Fruit fly (Drosophila melanogaster) whole organism, adult: Measurements from ENCODE around the gene lectin-29Ca.

ENCODE experiments used
- CG11617 ChIP-seq: fragments of 200-800 bp; sonication (Bioruptor generic); optimal IDR thresholded peaks from 2 replicates; lab custom pipeline; 2017; ENCODE audit warnings: mild to moderate bottlenecking, missing biosample characterization, missing genetic modification reagents, missing genetic modification characterization
- CG12768 ChIP-seq: fragments of 200-800 bp; sonication (Bioruptor generic); optimal IDR thresholded peaks from 2 replicates; lab custom pipeline; 2017; ENCODE audit warnings: missing biosample characterization, missing genetic modification characterization, mild to moderate bottlenecking, moderate library complexity, missing genetic modification reagents
- CG14711 ChIP-seq: fragments of 200-800 bp; sonication (Bioruptor generic); optimal IDR thresholded peaks from 2 replicates; lab custom pipeline; 2018; ENCODE audit warnings: missing biosample characterization, mild to moderate bottlenecking, missing genetic modification characterization, moderate library complexity
- CG1620 ChIP-seq: fragments of 200-800 bp; sonication (Bioruptor generic); optimal IDR thresholded peaks from 2 replicates; lab custom pipeline; 2016; ENCODE audit warnings: missing biosample characterization, missing genetic modification characterization
- CG33017 ChIP-seq: fragments of 200-800 bp; sonication (Bioruptor generic); optimal IDR thresholded peaks from 2 replicates; lab custom pipeline; 2018; ENCODE audit warnings: missing biosample characterization, mild to moderate bottlenecking, missing genetic modification characterization, moderate library complexity
- CG5204 ChIP-seq: fragments of 200-800 bp; sonication (Bioruptor generic); optimal IDR thresholded peaks from 2 replicates; lab custom pipeline; 2016; ENCODE audit warnings: missing biosample characterization, missing genetic modification characterization
- CG7045 ChIP-seq: fragments of 200-800 bp; sonication (Bioruptor generic); optimal IDR thresholded peaks from 2 replicates; lab custom pipeline; 2017; ENCODE audit warnings: missing biosample characterization, mild to moderate bottlenecking, missing genetic modification characterization
- CG7101 ChIP-seq: fragments of 200-800 bp; sonication (Bioruptor generic); optimal IDR thresholded peaks from 2 replicates; lab custom pipeline; 2018; ENCODE audit warnings: missing biosample characterization, mild to moderate bottlenecking, missing genetic modification characterization, moderate library complexity
- Clk ChIP-seq: fragments of 200-800 bp; sonication (Bioruptor generic); optimal IDR thresholded peaks from 2 replicates; lab custom pipeline; 2017; ENCODE audit warnings: missing biosample characterization, missing genetic modification characterization
- Crg-1 ChIP-seq: fragments of 200-800 bp; sonication (Bioruptor generic); optimal IDR thresholded peaks from 2 replicates; lab custom pipeline; 2016; ENCODE audit warnings: missing biosample characterization, missing genetic modification characterization
- Hr96 ChIP-seq: fragments of 200-800 bp; sonication (Bioruptor generic); optimal IDR thresholded peaks from 2 replicates; lab custom pipeline; 2016; ENCODE audit warnings: missing biosample characterization, missing genetic modification characterization
- Mnt ChIP-seq: fragments of 200-800 bp; sonication (Bioruptor generic); optimal IDR thresholded peaks from 2 replicates; lab custom pipeline; 2016; ENCODE audit warnings: missing biosample characterization, mild to moderate bottlenecking, missing genetic modification characterization
- bab1 ChIP-seq: fragments of 200-800 bp; sonication (Bioruptor generic); optimal IDR thresholded peaks from 3 replicates; lab custom pipeline; 2019; ENCODE audit warnings: missing biosample characterization, mild to moderate bottlenecking, missing genetic modification characterization, moderate library complexity
- cic ChIP-seq: fragments of 200-800 bp; sonication (Bioruptor generic); optimal IDR thresholded peaks from 2 replicates; lab custom pipeline; 2017; ENCODE audit warnings: missing biosample characterization, mild to moderate bottlenecking, missing genetic modification characterization, moderate library complexity
- cnc ChIP-seq, 2 experiments: fragments of >200 bp; optimal IDR thresholded peaks; 2 replicates each; lab custom pipeline; 2017
- kay ChIP-seq: fragments of 200-800 bp; sonication (Bioruptor generic); peaks from one replicate; lab custom pipeline; 2016; ENCODE audit warnings: missing biosample characterization, missing genetic modification characterization, borderline replicate concordance
- ovo ChIP-seq: fragments of 200-800 bp; sonication (Bioruptor generic); optimal IDR thresholded peaks from 2 replicates; lab custom pipeline; 2016; ENCODE audit warnings: missing biosample characterization, missing genetic modification characterization
- pad ChIP-seq: fragments of 200-800 bp; sonication (Bioruptor generic); optimal IDR thresholded peaks from 3 replicates; lab custom pipeline; 2017; ENCODE audit warnings: missing biosample characterization, missing genetic modification characterization, mild to moderate bottlenecking, moderate library complexity, missing genetic modification reagents
- tj ChIP-seq: fragments of 200-800 bp; sonication (Bioruptor generic); optimal IDR thresholded peaks from 3 replicates; lab custom pipeline; 2017; ENCODE audit warnings: missing biosample characterization, mild to moderate bottlenecking, missing genetic modification characterization, moderate library complexity
- toe ChIP-seq: fragments of 200-800 bp; sonication (Bioruptor generic); optimal IDR thresholded peaks from 2 replicates; lab custom pipeline; 2016; ENCODE audit warnings: missing biosample characterization, missing genetic modification characterization

lectin-29Ca gene

dm6 chr2L:8394180-8394579 is at the start of gene lectin-29Ca:
lectin-29Ca (minus strand) TSS chr2L:8394280.
- TF ChIP-seq Crg-1 (GFP tag; lab: Kevin White, UChicago) (no peak), cnc (optimal IDR thresholded peaks at IDR 0.05; lab: Kevin White, UChicago) (no peak), CG14711 (tag; lab: Kevin White, UChicago) (no peak), cic (GFP tag; lab: Kevin White, UChicago) (no peak), CG1620 (GFP tag; lab: Kevin White, UChicago) (no peak), tj (no peak), kay (GFP tag; lab: Kevin White, UChicago) (no peak), CG7045 (GFP tag; lab: Kevin White, UChicago) (no peak), Clk (GFP tag; lab: Kevin White, UChicago) (no peak), CG33017 (tag; lab: Kevin White, UChicago) (no peak), CG7101 (no peak), CG5204 (GFP tag; lab: Kevin White, UChicago) (no peak), ovo (GFP tag; lab: Kevin White, UChicago) (no peak)

dm6 chr2L:8442147-8442546 is 48.1 kb upstream of the lectin-29Ca start, which contains the start of gene CG31897:
CG31897 (plus strand) TSS chr2L:8442447.
- no peak for TF ChIP-seq CG1620 (GFP tag; lab: Kevin White, UChicago)
- no peak for TF ChIP-seq Hr96 (GFP tag; lab: Kevin White, UChicago)
- no peak for TF ChIP-seq CG14711 (tag; lab: Kevin White, UChicago)
- TF ChIP-seq toe (GFP tag; lab: Kevin White, UChicago): no peak
- TF ChIP-seq ovo (GFP tag; lab: Kevin White, UChicago): no peak
- no peak for TF ChIP-seq CG11617 (GFP tag; lab: Kevin White, UChicago)
- TF ChIP-seq Mnt (GFP tag; lab: Kevin White, UChicago): no peak
- TF ChIP-seq bab1 (GFP tag; lab: Kevin White, UChicago): no peak
- TF ChIP-seq CG33017 (tag; lab: Kevin White, UChicago): no peak
- no peak for TF ChIP-seq cnc (optimal IDR thresholded peaks at IDR 0.05; lab: Kevin White, UChicago)
- TF ChIP-seq kay (GFP tag; lab: Kevin White, UChicago): no peak
- TF ChIP-seq CG5204 (GFP tag; lab: Kevin White, UChicago): no peak
- no peak for TF ChIP-seq CG7101
- no peak for TF ChIP-seq pad (GFP tag; lab: Kevin White, UChicago)

- TF ChIP-seq CG14711 (tag; lab: Kevin White, UChicago) (peak; percentile 16), CG33017 (tag; lab: Kevin White, UChicago) (no peak), Hr96 (GFP tag; lab: Kevin White, UChicago) (no peak), bab1 (GFP tag; lab: Kevin White, UChicago) (peak; percentile 31), cic (GFP tag; lab: Kevin White, UChicago) (no peak), CG11617 (GFP tag; lab: Kevin White, UChicago) (no peak), cnc (optimal IDR thresholded peaks at IDR 0.05; lab: Kevin White, UChicago) (no peak), pad (GFP tag; lab: Kevin White, UChicago) (peak; percentile 10), Clk (GFP tag; lab: Kevin White, UChicago) (no peak), kay (GFP tag; lab: Kevin White, UChicago) (peak; percentile 94), CG1620 (GFP tag; lab: Kevin White, UChicago) (peak; percentile 42)
Observed at dm6 chr2L:8438052-8438451, 44.0 kb upstream of the lectin-29Ca start, which contains the start of gene mus201. mus201 (plus strand) TSS chr2L:8438169.

DNA sequence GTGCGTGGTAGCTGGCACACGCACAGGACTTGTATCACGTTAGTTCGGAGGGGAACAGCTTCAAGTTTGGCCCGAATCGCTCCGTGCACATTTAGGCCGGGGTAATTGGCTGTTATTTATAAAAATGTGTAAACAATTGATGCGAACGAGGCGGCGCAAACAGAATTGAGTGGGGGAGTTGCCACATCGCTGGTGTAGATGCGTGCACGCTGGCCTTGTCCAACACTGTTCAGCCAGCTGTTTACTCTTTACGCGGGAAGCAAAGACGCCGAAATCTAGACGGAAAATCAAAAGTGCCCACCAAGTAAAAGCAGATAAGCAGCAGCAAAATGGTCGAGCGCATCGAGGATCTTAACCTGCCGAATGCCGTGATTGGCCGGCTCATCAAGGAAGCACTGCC is 43.1 kb upstream of the lectin-29Ca start, which contains the start of the genes D12 and Chrac-14:
Gene D12 (minus strand): TSS at position 190 of the 400 bp plus-strand sequence.
Gene Chrac-14 (plus strand): TSS at position 230 of the 400 bp plus-strand sequence.
- no peak for TF ChIP-seq cic (GFP tag; lab: Kevin White, UChicago)
- TF ChIP-seq toe (GFP tag; lab: Kevin White, UChicago): no peak
- no peak for TF ChIP-seq CG12768 (GFP tag; lab: Kevin White, UChicago)
- no peak for TF ChIP-seq tj
- peak; percentile 23 for TF ChIP-seq Crg-1 (GFP tag; lab: Kevin White, UChicago)
- TF ChIP-seq Clk (GFP tag; lab: Kevin White, UChicago): no peak
- no peak for TF ChIP-seq CG7045 (GFP tag; lab: Kevin White, UChicago)
- peak; percentile 65 for TF ChIP-seq Mnt (GFP tag; lab: Kevin White, UChicago)
- TF ChIP-seq CG7101: peak; percentile 24
- no peak for TF ChIP-seq CG33017 (tag; lab: Kevin White, UChicago)
- TF ChIP-seq kay (GFP tag; lab: Kevin White, UChicago): no peak
- TF ChIP-seq CG1620 (GFP tag; lab: Kevin White, UChicago): peak; percentile 48
- peak; percentile 10 for TF ChIP-seq pad (GFP tag; lab: Kevin White, UChicago)
- peak; percentile 15 for TF ChIP-seq bab1 (GFP tag; lab: Kevin White, UChicago)
- no peak for TF ChIP-seq Hr96 (GFP tag; lab: Kevin White, UChicago)
- TF ChIP-seq ovo (GFP tag; lab: Kevin White, UChicago): no peak

DNA sequence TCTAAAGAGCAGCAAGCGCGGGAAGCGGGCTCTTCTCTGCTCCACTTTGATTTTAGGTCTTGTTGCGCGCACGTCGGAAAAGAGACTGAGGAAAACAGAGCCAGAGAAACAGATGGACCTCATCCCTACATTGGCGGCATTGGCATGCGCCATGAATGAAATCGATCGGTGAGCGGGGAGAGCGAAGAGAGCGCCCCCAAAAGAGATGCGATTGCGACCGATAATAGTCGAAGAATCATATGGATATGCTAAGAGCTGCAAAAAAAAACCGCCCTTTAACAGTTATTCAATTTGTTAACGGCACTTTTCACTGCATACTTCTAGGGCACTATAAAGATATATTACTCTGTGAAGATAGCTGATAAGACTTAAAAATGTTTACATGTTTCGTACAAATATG is 39.4 kb upstream of the lectin-29Ca start, which contains the start of gene grk:
Gene grk (minus strand): TSS at position 87 of the 400 bp plus-strand sequence.
- TF ChIP-seq CG14711 (tag; lab: Kevin White, UChicago): no peak
- no peak for TF ChIP-seq Clk (GFP tag; lab: Kevin White, UChicago)
- no peak for TF ChIP-seq CG7045 (GFP tag; lab: Kevin White, UChicago)
- TF ChIP-seq ovo (GFP tag; lab: Kevin White, UChicago): peak; percentile 52
- TF ChIP-seq Mnt (GFP tag; lab: Kevin White, UChicago): no peak
- no peak for TF ChIP-seq cnc (optimal IDR thresholded peaks at IDR 0.05; lab: Kevin White, UChicago)
- peak; percentile 47 for TF ChIP-seq pad (GFP tag; lab: Kevin White, UChicago)
- no peak for TF ChIP-seq CG5204 (GFP tag; lab: Kevin White, UChicago)
- no peak for TF ChIP-seq CG12768 (GFP tag; lab: Kevin White, UChicago)
- no peak for TF ChIP-seq tj
- TF ChIP-seq Crg-1 (GFP tag; lab: Kevin White, UChicago): no peak
- no peak for TF ChIP-seq CG11617 (GFP tag; lab: Kevin White, UChicago)
- TF ChIP-seq CG7101: no peak
- no peak for TF ChIP-seq CG33017 (tag; lab: Kevin White, UChicago)
